Worm (Caenorhabditis elegans) whole organism, L4 larva: ENCODE measurements around the gene ZK666.8.

Source experiments
- F10B5.3 ChIP-seq: sonication (generic microtip); optimal IDR thresholded peaks from 2 replicates; lab custom pipeline; 2016; ENCODE audit warnings: mild to moderate bottlenecking, missing genetic modification characterization, missing compliant biosample characterization
- F44E2.7 ChIP-seq: fragments of 200-800 bp; sonication (Bioruptor generic); IDR thresholded peaks from 2 replicates; pipeline ENCODE4 v2.1.2; 2022; ENCODE audit warnings: missing genetic modification characterization, missing compliant biosample characterization
- F49E8.2 ChIP-seq: sonication (generic microtip); optimal IDR thresholded peaks from 2 replicates; lab custom pipeline; 2016; ENCODE audit warnings: missing compliant biosample characterization, mild to moderate bottlenecking, missing genetic modification characterization, borderline replicate concordance
- Y5F2A.4 ChIP-seq: fragments of 200-800 bp; sonication (Bioruptor generic); optimal IDR thresholded peaks from 2 replicates; lab custom pipeline; 2018; ENCODE audit warnings: mild to moderate bottlenecking, missing genetic modification characterization, missing compliant biosample characterization
- Y75B8A.6 ChIP-seq: fragments of 200-800 bp; sonication (Bioruptor generic); IDR thresholded peaks from 2 replicates; pipeline ENCODE4 v1.3.6; 2022; ENCODE audit warnings: missing genetic modification reagents, missing genetic modification characterization, missing compliant biosample characterization
- ZK546.5 ChIP-seq, 2 experiments: sonication (generic microtip); optimal IDR thresholded peaks; 2 replicates each; lab custom pipeline; 2017; ENCODE audit warnings: missing biosample characterization in 2 of 2, missing genetic modification characterization in 2 of 2
- ceh-28 ChIP-seq: fragments of 150-350 bp; optimal IDR thresholded peaks from 2 replicates; lab custom pipeline; 2014; ENCODE audit warnings: missing biosample characterization, missing genetic modification reagents, missing genetic modification characterization
- ceh-44 ChIP-seq: fragments of 200-800 bp; sonication (Bioruptor generic); IDR thresholded peaks from 2 replicates; pipeline ENCODE4 v1.3.6; 2022; ENCODE audit warnings: missing genetic modification reagents, missing genetic modification characterization, missing compliant biosample characterization
- ceh-82 ChIP-seq: sonication (generic microtip); optimal IDR thresholded peaks from 2 replicates; lab custom pipeline; 2017; ENCODE audit warnings: missing biosample characterization, missing genetic modification characterization
- ctbp-1 ChIP-seq: fragments of 200-800 bp; sonication (Bioruptor generic); IDR thresholded peaks from 2 replicates; pipeline ENCODE4 v1.3.6; 2022; ENCODE audit warnings: missing genetic modification reagents, missing genetic modification characterization, missing compliant biosample characterization
- daf-12 ChIP-seq: fragments of 150-350 bp; optimal IDR thresholded peaks from 2 replicates; lab custom pipeline; 2014; ENCODE audit warnings: missing biosample characterization, missing genetic modification reagents, missing genetic modification characterization
- daf-16 ChIP-seq, 3 experiments: sonication (generic microtip); optimal IDR thresholded peaks; 2 replicates each; lab custom pipeline; 2016 to 2017; ENCODE audit warnings: missing genetic modification characterization in 3 of 3, missing genetic modification reagents in 3 of 3, mild to moderate bottlenecking in 2 of 3, missing compliant biosample characterization in 2 of 3, missing biosample characterization in 1 of 3, moderate library complexity in 1 of 3
- daf-8 ChIP-seq: fragments of 200-800 bp; sonication (Bioruptor generic); IDR thresholded peaks from 2 replicates; pipeline ENCODE4 v1.3.6; 2022; ENCODE audit warnings: missing genetic modification characterization, missing compliant biosample characterization
- duxl-1 ChIP-seq: sonication (generic microtip); optimal IDR thresholded peaks from 2 replicates; lab custom pipeline; 2016; ENCODE audit warnings: mild to moderate bottlenecking, missing genetic modification characterization, moderate library complexity, missing compliant biosample characterization; ENCODE audit not compliant: poor library complexity
- fos-1 ChIP-seq: fragments of 150-350 bp; optimal IDR thresholded peaks from 2 replicates; lab custom pipeline; 2014; ENCODE audit warnings: missing biosample characterization, missing genetic modification characterization
- hif-1 ChIP-seq, 2 experiments: sonication (generic microtip); optimal IDR thresholded peaks; 2 replicates each; lab custom pipeline; 2016 to 2017; ENCODE audit warnings: missing compliant biosample characterization in 2 of 2, missing genetic modification characterization in 2 of 2, missing genetic modification reagents in 2 of 2, missing genotype in 2 of 2, mild to moderate bottlenecking in 1 of 2
- hlh-11 ChIP-seq: fragments of 200-800 bp; sonication (Bioruptor generic); optimal IDR thresholded peaks from 2 replicates; lab custom pipeline; 2018; ENCODE audit warnings: mild to moderate bottlenecking, missing genetic modification characterization, missing compliant biosample characterization
- hmg-1.1 ChIP-seq: fragments of 200-800 bp; sonication (Bioruptor generic); IDR thresholded peaks from 2 replicates; pipeline ENCODE4 v1.3.6; 2022; ENCODE audit warnings: missing genetic modification reagents, missing genetic modification characterization, missing compliant biosample characterization
- jun-1 ChIP-seq: fragments of 150-350 bp; optimal IDR thresholded peaks from 2 replicates; lab custom pipeline; 2014; ENCODE audit warnings: missing biosample characterization, missing genetic modification reagents, missing genetic modification characterization
- lin-1 ChIP-seq: fragments of 200-800 bp; sonication (Bioruptor generic); IDR thresholded peaks from 2 replicates; pipeline ENCODE4 v1.3.6; 2022; ENCODE audit warnings: missing genetic modification reagents, missing genetic modification characterization, missing compliant biosample characterization
- lin-13 ChIP-seq: fragments of 150-350 bp; optimal IDR thresholded peaks from 2 replicates; lab custom pipeline; 2014; ENCODE audit warnings: missing biosample characterization, missing genetic modification reagents, missing genetic modification characterization
- lin-15B ChIP-seq: fragments of 150-350 bp; sonication (generic microtip); optimal IDR thresholded peaks from 3 replicates; lab custom pipeline; 2014; ENCODE audit warnings: missing biosample characterization, missing genetic modification characterization
- lin-29 ChIP-seq: fragments of 200-800 bp; sonication (Bioruptor generic); IDR thresholded peaks from 2 replicates; pipeline ENCODE4 v1.3.6; 2022; ENCODE audit warnings: missing genetic modification reagents, missing genetic modification characterization, missing compliant biosample characterization
- lin-38 ChIP-seq: fragments of 200-800 bp; sonication (Bioruptor generic); IDR thresholded peaks from 2 replicates; pipeline ENCODE4 v1.3.6; 2022; ENCODE audit warnings: missing genetic modification reagents, missing genetic modification characterization, missing compliant biosample characterization
- lsy-2 ChIP-seq, 2 experiments: fragments of 150-350 bp in 1 of 2; sonication (generic microtip) in 1 of 2; optimal IDR thresholded peaks; 2 replicates each; lab custom pipeline; 2014 to 2017; ENCODE audit warnings: missing biosample characterization in 2 of 2, missing genetic modification characterization in 2 of 2
- mep-1 ChIP-seq: fragments of 150-350 bp; sonication (generic microtip); optimal IDR thresholded peaks from 3 replicates; lab custom pipeline; 2014; ENCODE audit warnings: missing biosample characterization, missing genetic modification characterization
- mes-2 ChIP-seq: sonication (generic microtip); optimal IDR thresholded peaks from 2 replicates; lab custom pipeline; 2016; ENCODE audit warnings: missing genotype, mild to moderate bottlenecking, missing genetic modification characterization, missing compliant biosample characterization; ENCODE audit not compliant: poor library complexity, severe bottlenecking
- mxl-3 ChIP-seq: fragments of 200-800 bp; sonication (Bioruptor generic); optimal IDR thresholded peaks from 2 replicates; lab custom pipeline; 2018; ENCODE audit warnings: mild to moderate bottlenecking, missing genetic modification characterization, missing compliant biosample characterization
- nhr-102 ChIP-seq: sonication (generic microtip); optimal IDR thresholded peaks from 2 replicates; lab custom pipeline; 2016; ENCODE audit warnings: mild to moderate bottlenecking, missing genetic modification characterization, moderate library complexity, missing compliant biosample characterization
- nhr-11 ChIP-seq: fragments of 150-350 bp; optimal IDR thresholded peaks from 2 replicates; lab custom pipeline; 2014; ENCODE audit warnings: missing biosample characterization, missing genetic modification characterization
- nhr-111 ChIP-seq: fragments of 200-800 bp; sonication (Bioruptor generic); optimal IDR thresholded peaks from 2 replicates; lab custom pipeline; 2018; ENCODE audit warnings: mild to moderate bottlenecking, missing genetic modification characterization, missing compliant biosample characterization
- nhr-25 ChIP-seq: sonication (generic microtip); optimal IDR thresholded peaks from 2 replicates; lab custom pipeline; 2017; ENCODE audit warnings: missing genetic modification characterization, mild to moderate bottlenecking, missing compliant biosample characterization, antibody characterized with exemption, moderate library complexity, borderline replicate concordance; ENCODE audit not compliant: insufficient read depth
- nhr-28 ChIP-seq: fragments of 150-350 bp; optimal IDR thresholded peaks from 2 replicates; lab custom pipeline; 2014; ENCODE audit warnings: missing biosample characterization, missing genetic modification characterization
- nhr-41 ChIP-seq: fragments of 200-800 bp; sonication (Bioruptor generic); IDR thresholded peaks from 2 replicates; pipeline ENCODE4 v1.3.6; 2022; ENCODE audit warnings: missing genetic modification reagents, missing genetic modification characterization, missing compliant biosample characterization
- nhr-48 ChIP-seq: sonication (generic microtip); optimal IDR thresholded peaks from 2 replicates; lab custom pipeline; 2016; ENCODE audit warnings: mild to moderate bottlenecking, missing genetic modification characterization, missing compliant biosample characterization
- nhr-6 ChIP-seq: fragments of 150-350 bp; optimal IDR thresholded peaks from 2 replicates; lab custom pipeline; 2014; ENCODE audit warnings: missing biosample characterization, missing genetic modification characterization
- pqm-1 ChIP-seq: sonication (generic microtip); optimal IDR thresholded peaks from 2 replicates; lab custom pipeline; 2017; ENCODE audit warnings: missing biosample characterization, missing genetic modification characterization
- sdz-12 ChIP-seq: fragments of 200-800 bp; sonication (Bioruptor generic); optimal IDR thresholded peaks from 2 replicates; lab custom pipeline; 2018; ENCODE audit warnings: mild to moderate bottlenecking, missing genetic modification characterization, missing compliant biosample characterization
- skn-1 ChIP-seq: fragments of 150-350 bp; optimal IDR thresholded peaks from 2 replicates; lab custom pipeline; 2014; ENCODE audit warnings: missing biosample characterization, missing genetic modification characterization
- snpc-1.2 ChIP-seq: fragments of 200-800 bp; sonication (Bioruptor generic); IDR thresholded peaks from 2 replicates; pipeline ENCODE4 v1.3.6; 2022; ENCODE audit warnings: missing genetic modification reagents, missing genetic modification characterization, missing compliant biosample characterization
- spr-1 ChIP-seq: sonication (generic microtip); optimal IDR thresholded peaks from 2 replicates; lab custom pipeline; 2016; ENCODE audit warnings: mild to moderate bottlenecking, missing genetic modification characterization, missing compliant biosample characterization
- spr-3 ChIP-seq: fragments of 200-800 bp; sonication (Bioruptor generic); optimal IDR thresholded peaks from 2 replicates; lab custom pipeline; 2018; ENCODE audit warnings: mild to moderate bottlenecking, missing genetic modification characterization, missing compliant biosample characterization
- unc-130 ChIP-seq: sonication (generic microtip); optimal IDR thresholded peaks from 2 replicates; lab custom pipeline; 2016; ENCODE audit warnings: missing genetic modification reagents, missing genetic modification characterization, missing compliant biosample characterization
- unc-39 ChIP-seq: sonication (generic microtip); optimal IDR thresholded peaks from 2 replicates; lab custom pipeline; 2017; ENCODE audit warnings: missing biosample characterization, missing genetic modification characterization
- unc-62 ChIP-seq, 3 experiments: fragments of 150-350 bp in 1 of 3; sonication (generic microtip); optimal IDR thresholded peaks in 2 of 3; peaks in 1 of 3; 1 replicate in 1 of 3; 2 replicates in 2 of 3; lab custom pipeline; 2014 to 2017; ENCODE audit warnings: missing biosample characterization in 3 of 3, missing genetic modification characterization in 3 of 3, missing genetic modification reagents in 3 of 3, missing genotype in 1 of 3
- zip-11 ChIP-seq: fragments of 200-800 bp; sonication (Bioruptor generic); IDR thresholded peaks from 2 replicates; pipeline ENCODE4 v1.3.6; 2022; ENCODE audit warnings: missing genetic modification characterization, missing compliant biosample characterization
- ztf-11 ChIP-seq: fragments of 150-350 bp; optimal IDR thresholded peaks from 2 replicates; lab custom pipeline; 2014; ENCODE audit warnings: missing biosample characterization, missing genetic modification characterization
- ztf-7 ChIP-seq: fragments of 150-350 bp; optimal IDR thresholded peaks from 2 replicates; lab custom pipeline; 2014; ENCODE audit warnings: missing biosample characterization, missing genetic modification characterization

Gene ZK666.8

DNA sequence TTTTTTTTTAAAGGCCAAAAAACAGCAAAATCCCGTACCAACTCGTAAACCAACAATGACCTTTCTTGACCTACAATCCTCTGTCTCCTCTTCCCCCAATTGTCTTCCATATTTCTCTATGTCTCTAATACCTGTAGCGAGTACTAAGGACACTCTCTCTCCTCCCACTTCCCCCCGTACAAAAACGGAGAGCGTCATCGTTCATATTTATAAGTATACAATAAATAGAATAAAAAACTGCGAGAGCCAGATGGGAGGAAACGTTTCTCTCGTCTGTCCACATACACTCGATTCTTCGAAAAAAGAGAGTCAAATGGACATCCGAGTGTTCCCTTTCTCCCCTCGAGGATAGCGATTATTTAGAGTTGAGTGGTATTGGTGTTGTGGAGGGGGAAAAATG, 11.8 kb upstream of the ZK666.8 start (continued):
- TF ChIP-seq unc-130 (no peak), lsy-2 (tag; optimal IDR thresholded peaks at IDR 0.05; lab: Kevin White, UChicago) (no peak), spr-3 (GFP tag; lab: Kevin White, UChicago) (no peak), nhr-6 (tag; lab: Kevin White, UChicago) (no peak), daf-12 (tag; lab: Kevin White, UChicago) (no peak), mes-2 (tag; lab: Kevin White, UChicago) (no peak), ceh-44 (GFP tag; lab: Robert Waterston, UW) (no peak), daf-16 (GFP tag; optimal IDR thresholded peaks at IDR 0.05; lab: Kevin White, UChicago) (no peak), daf-16 (tag; optimal IDR thresholded peaks at IDR 0.05; lab: Kevin White, UChicago) (peak; percentile 6), unc-39 (no peak), F44E2.7 (GFP tag; lab: Robert Waterston, UW) (no peak), nhr-48 (no peak), hif-1 (tag; optimal IDR thresholded peaks at IDR 0.05; lab: Kevin White, UChicago) (no peak), unc-62 (GFP tag; optimal IDR thresholded peaks at IDR 0.05 in 1 of 2; lab: Kevin White, UChicago) (peak in 1 of 2 experiments; percentile 12), unc-62 (tag; optimal IDR thresholded peaks at IDR 0.05; lab: Kevin White, UChicago) (no peak), ztf-7 (no peak), lin-1 (GFP tag; lab: Robert Waterston, UW) (no peak), ctbp-1 (GFP tag; lab: Robert Waterston, UW) (no peak), nhr-28 (tag; lab: Kevin White, UChicago) (peak; percentile 13), ceh-82 (tag; lab: Kevin White, UChicago) (no peak), spr-1 (tag; lab: Kevin White, UChicago) (no peak), F49E8.2 (tag; lab: Kevin White, UChicago) (no peak), nhr-102 (tag; lab: Kevin White, UChicago) (no peak), mep-1 (tag; lab: Kevin White, UChicago) (peak; percentile 43), duxl-1 (tag; lab: Kevin White, UChicago) (no peak), hlh-11 (tag; lab: Kevin White, UChicago) (peak; percentile 25), lin-29 (GFP tag; lab: Robert Waterston, UW) (no peak), nhr-111 (no peak), ztf-11 (no peak), lin-15B (tag; lab: Kevin White, UChicago) (no peak), fos-1 (tag; lab: Kevin White, UChicago) (no peak), F10B5.3 (tag; lab: Kevin White, UChicago) (no peak), pqm-1 (no peak), nhr-25 (no peak), snpc-1.2 (GFP tag; lab: Robert Waterston, UW) (no peak)

DNA sequence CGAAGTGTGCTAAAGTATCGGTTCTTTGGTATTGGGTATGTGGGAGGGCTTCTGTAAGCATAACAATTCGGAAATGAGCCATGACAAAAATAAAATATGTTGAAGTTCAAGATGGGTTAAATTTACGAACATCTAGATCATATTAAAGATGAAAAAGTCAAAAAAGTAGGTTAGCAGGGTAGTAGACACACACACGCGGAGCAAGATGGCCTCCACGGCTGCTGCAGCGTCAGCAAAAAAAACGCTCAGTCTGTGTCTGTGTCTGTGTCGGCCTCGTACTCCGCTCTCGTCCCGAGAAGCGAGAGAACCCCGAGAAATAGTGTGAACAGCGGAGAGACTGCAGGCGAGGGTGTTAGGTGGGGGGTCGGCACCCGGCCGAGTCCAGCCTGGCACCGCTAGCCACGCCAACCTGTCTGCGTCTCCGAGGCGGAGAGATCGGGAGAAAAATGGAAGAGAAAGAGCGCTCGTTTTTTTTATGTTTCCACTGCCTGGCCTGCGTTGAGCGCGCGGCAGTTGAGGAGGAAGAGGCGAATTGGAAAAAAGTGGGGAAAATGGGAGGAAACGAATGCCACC, 9.6 kb upstream of the ZK666.8 start, which contains the start of gene myrf-1:
Gene myrf-1, minus strand, starts transcription at position 51 of the 573 bp plus-strand sequence.
- TF ChIP-seq nhr-111 (no peak), nhr-41 (peak; percentile 99), Y75B8A.6 (no peak), skn-1 (tag; lab: Kevin White, UChicago) (no peak), hmg-1.1 (GFP tag; lab: Robert Waterston, UW) (peak; percentile 94), unc-130 (no peak), ceh-44 (GFP tag; lab: Robert Waterston, UW) (0 out of 2 replicates have a peak, but pooled peaks have one; percentile 42), Y5F2A.4 (GFP tag; lab: Kevin White, UChicago) (no peak), ceh-28 (tag; lab: Kevin White, UChicago) (no peak), nhr-102 (tag; lab: Kevin White, UChicago) (peak; percentile 63), lin-1 (GFP tag; lab: Robert Waterston, UW) (peak; percentile 78), nhr-25 (peak; percentile 89), hif-1 (tag; optimal IDR thresholded peaks at IDR 0.05; lab: Kevin White, UChicago) (peak in 1 of 2 experiments; percentile 88), lin-13 (GFP tag; lab: Kevin White, UChicago) (peak; percentile 47), duxl-1 (tag; lab: Kevin White, UChicago) (no peak), lin-38 (GFP tag; lab: Robert Waterston, UW) (peak; percentile 63), mxl-3 (GFP tag; lab: Kevin White, UChicago) (peak; percentile 96), daf-8 (GFP tag; lab: Robert Waterston, UW) (no peak), zip-11 (GFP tag; lab: Robert Waterston, UW) (no peak), sdz-12 (GFP tag; lab: Kevin White, UChicago) (no peak), F10B5.3 (tag; lab: Kevin White, UChicago) (peak; percentile 55), jun-1 (tag; lab: Kevin White, UChicago) (peak; percentile 58), ZK546.5 (tag; optimal IDR thresholded peaks at IDR 0.05; lab: Kevin White, UChicago) (no peak), nhr-11 (tag; lab: Kevin White, UChicago) (peak; percentile 95)
